Worm (Caenorhabditis elegans): ENCODE results near the gene otpl-6.

DNA sequence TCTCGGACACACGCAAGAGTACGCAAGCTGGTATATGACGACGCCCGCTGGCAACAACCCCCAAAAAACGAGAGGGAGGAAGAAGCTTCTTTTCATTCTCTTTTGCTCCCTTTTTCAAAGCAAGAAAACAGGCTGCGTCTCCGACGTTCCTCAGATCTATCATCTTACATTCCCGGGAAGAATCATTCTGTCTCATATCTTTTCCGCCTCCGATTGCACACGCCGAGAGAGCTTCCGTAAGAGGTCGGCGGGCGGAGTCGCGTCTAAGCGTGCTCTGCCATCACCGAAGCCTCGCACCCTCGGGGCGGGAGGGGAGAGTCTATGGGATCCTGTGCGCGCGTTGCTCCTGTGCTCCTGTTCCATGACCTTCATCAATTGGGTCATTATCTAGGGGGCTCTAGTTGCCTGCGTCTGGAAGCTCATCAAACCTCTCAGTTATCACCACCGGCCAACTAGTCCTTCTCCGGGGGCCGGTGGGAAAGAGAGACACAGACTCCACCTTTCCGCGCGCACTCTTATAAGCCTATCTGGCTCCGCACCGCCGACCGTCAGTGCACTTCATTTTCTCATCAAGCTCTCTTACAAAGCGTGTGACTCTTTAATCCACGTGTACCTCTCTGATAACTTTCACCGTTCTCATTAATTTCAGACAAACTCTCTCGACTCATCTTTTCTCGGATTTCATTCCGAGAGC lies 19.8 kb downstream of the otpl-6 start, which contains the start of the genes slc-17.8 and asns-1:
- TF ChIP-seq T22C8.4 (GFP tag; IDR thresholded peaks at IDR 0.05) (no peak), ztf-29 (GFP tag; IDR thresholded peaks at IDR 0.05) (no peak), klf-2 (GFP tag; conservative IDR thresholded peaks at IDR 0.05) (no peak), flt-1 (GFP tag; IDR thresholded peaks at IDR 0.05) (no peak), ztf-23 (GFP tag; IDR thresholded peaks at IDR 0.05) (no peak)

Measured in whole organism, midembryonic.